Worm (Caenorhabditis elegans): ENCODE results near the gene Y82E9BR.18.

The Y82E9BR.18 gene

DNA sequence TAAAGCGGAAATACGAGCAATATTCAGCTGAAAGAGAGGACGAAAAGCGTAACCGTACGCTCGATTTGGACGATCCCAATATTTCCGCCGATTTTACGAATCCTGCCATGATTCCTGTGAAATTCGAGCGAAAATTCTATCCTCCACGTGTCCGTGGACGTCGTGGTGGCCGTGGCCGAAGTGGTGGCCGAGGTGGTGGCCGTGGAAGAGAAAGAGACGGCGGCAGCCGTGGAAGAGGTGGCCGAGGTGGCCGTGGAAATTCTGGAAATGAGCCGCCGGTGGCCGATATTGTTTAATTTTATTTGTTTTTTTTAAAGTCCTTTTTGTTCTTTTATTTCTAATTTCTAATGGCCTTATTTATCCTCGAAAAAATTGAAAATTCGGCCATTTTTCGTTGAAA, 24.9 kb upstream of the Y82E9BR.18 start:
- peak; percentile 15 for TF ChIP-seq tbx-2 (tag; optimal IDR thresholded peaks at IDR 0.05)
- TF ChIP-seq unc-55 (GFP tag; optimal IDR thresholded peaks at IDR 0.05) = no peak

ce11 chrIII:1495863-1496445, 12.6 kb upstream of the Y82E9BR.18 start, which contains the start of the genes ave-1 and M01G5.1:
ave-1 (minus strand) TSS chrIII:1495975.
M01G5.1 (plus strand) TSS chrIII:1496401.
- TF ChIP-seq ceh-9 (tag; optimal IDR thresholded peaks at IDR 0.05) (no peak), nfya-1 (tag; optimal IDR thresholded peaks at IDR 0.05) (peak; percentile 37), unc-55 (GFP tag; optimal IDR thresholded peaks at IDR 0.05) (no peak), dmd-4 (tag; optimal IDR thresholded peaks at IDR 0.05; ENCODE audit: borderline replicate concordance) (no peak), unc-86 (tag; optimal IDR thresholded peaks at IDR 0.05) (no peak), ceh-24 (tag; optimal IDR thresholded peaks at IDR 0.05) (no peak), unc-42 (tag; optimal IDR thresholded peaks at IDR 0.05) (peak; percentile 72), nhr-232 (tag; optimal IDR thresholded peaks at IDR 0.05) (no peak)

ce11 chrIII:1495230-1495629, 11.9 kb upstream of the Y82E9BR.18 start, which contains the start of gene Y82E9BR.19:
Y82E9BR.19 (minus strand) TSS chrIII:1495330.
- TF ChIP-seq ref-2 (tag; optimal IDR thresholded peaks at IDR 0.05) (no peak), fkh-6 (tag; optimal IDR thresholded peaks at IDR 0.05) (no peak), ceh-45 (GFP tag; IDR thresholded peaks at IDR 0.05) (no peak), lin-11 (tag; optimal IDR thresholded peaks at IDR 0.05) (no peak), ceh-9 (tag; optimal IDR thresholded peaks at IDR 0.05) (no peak), pha-4 (tag; optimal IDR thresholded peaks at IDR 0.05) (no peak), lim-6 (tag; optimal IDR thresholded peaks at IDR 0.05) (no peak), ceh-24 (tag; optimal IDR thresholded peaks at IDR 0.05) (no peak), elt-4 (tag; optimal IDR thresholded peaks at IDR 0.05) (no peak)

ce11 chrIII:1468358-1469305, 14.7 kb downstream of the Y82E9BR.18 start:
- TF ChIP-seq K09A11.1 (tag; optimal IDR thresholded peaks at IDR 0.05; ENCODE audit: insufficient read depth) (no peak), ceh-48 (tag; optimal IDR thresholded peaks at IDR 0.05) (peak; percentile 50), che-1 (tag; optimal IDR thresholded peaks at IDR 0.05) (no peak)

ce11 chrIII:1456859-1457258, 26.4 kb downstream of the Y82E9BR.18 start:
- TF ChIP-seq hlh-8 (tag; optimal IDR thresholded peaks at IDR 0.05) (no peak), nhr-232 (tag; optimal IDR thresholded peaks at IDR 0.05) (no peak), sox-4 (tag; optimal IDR thresholded peaks at IDR 0.05) (no peak), C38D4.7 (GFP tag; optimal IDR thresholded peaks at IDR 0.05) (no peak), che-1 (tag; optimal IDR thresholded peaks at IDR 0.05) (no peak), pha-2 (tag; optimal IDR thresholded peaks at IDR 0.05) (no peak), ceh-45 (GFP tag; IDR thresholded peaks at IDR 0.05) (no peak), hlh-15 (tag; optimal IDR thresholded peaks at IDR 0.05) (no peak), sdc-2 (tag; optimal IDR thresholded peaks at IDR 0.05) (no peak), hlh-6 (tag; optimal IDR thresholded peaks at IDR 0.05) (no peak), hlh-30 (tag; optimal IDR thresholded peaks at IDR 0.05; ENCODE audit: insufficient read depth) (no peak), eyg-1 (tag; optimal IDR thresholded peaks at IDR 0.05) (no peak), lim-6 (tag; optimal IDR thresholded peaks at IDR 0.05) (no peak), ref-2 (tag; optimal IDR thresholded peaks at IDR 0.05) (no peak), ceh-19 (GFP tag; optimal IDR thresholded peaks at IDR 0.05) (no peak), syd-9 (tag; optimal IDR thresholded peaks at IDR 0.05) (no peak), gmeb-2 (tag; optimal IDR thresholded peaks at IDR 0.05) (no peak)

All from whole organism, late embryonic.